Worm (Caenorhabditis elegans): Measurements from ENCODE around the gene ZK1236.1.

- no peak for TF ChIP-seq hrde-1 (tag; optimal IDR thresholded peaks at IDR 0.05; ENCODE audit: borderline replicate concordance)
- no peak for TF ChIP-seq F22D6.2 (tag; optimal IDR thresholded peaks at IDR 0.05)
- peak; percentile 56 for TF ChIP-seq pha-4 (tag; optimal IDR thresholded peaks at IDR 0.05)
- TF ChIP-seq F49E8.2 (tag; optimal IDR thresholded peaks at IDR 0.05; ENCODE audit: insufficient read depth): no peak
- no peak for TF ChIP-seq F57C9.4 (tag; optimal IDR thresholded peaks at IDR 0.05)
- no peak for TF ChIP-seq F33H1.4 (GFP tag; IDR thresholded peaks at IDR 0.05)
- peak; percentile 10 to 15 for TF ChIP-seq let-607 (tag; optimal IDR thresholded peaks at IDR 0.05)
- TF ChIP-seq mcd-1 (GFP tag; IDR thresholded peaks at IDR 0.05): no peak
- TF ChIP-seq ceh-91 (GFP tag; IDR thresholded peaks at IDR 0.05): no peak
Measured at ce11 chrIII:8411976-8412375, 17.1 kb upstream of the ZK1236.1 start.

All from whole organism, young adult.